Fruit fly (Drosophila melanogaster) whole organism, embryonic: ENCODE measurements around the gene Lgr3.

ENCODE experiments used
- CG12236 ChIP-seq: fragments of 200-800 bp; sonication (Bioruptor generic); optimal IDR thresholded peaks from 2 replicates; lab custom pipeline; 2016; ENCODE audit warnings: missing biosample characterization, missing genetic modification characterization
- CG14014 ChIP-seq: fragments of 200-800 bp; sonication (Bioruptor generic); IDR thresholded peaks from 2 replicates; pipeline ENCODE4 v1.3.6; 2022; ENCODE audit warnings: missing biosample characterization, missing genetic modification characterization
- CG2678 ChIP-seq: fragments of 200-800 bp; sonication (Bioruptor generic); optimal IDR thresholded peaks from 3 replicates; lab custom pipeline; 2019; ENCODE audit warnings: missing biosample characterization, mild to moderate bottlenecking, missing genetic modification characterization, moderate library complexity
- CG31224 ChIP-seq: fragments of 200-800 bp; sonication (Bioruptor generic); IDR thresholded peaks from 2 replicates; pipeline ENCODE4 v1.3.6; 2022; ENCODE audit warnings: missing biosample characterization, missing genetic modification characterization
- CG5180 ChIP-seq: fragments of 200-800 bp; sonication (Bioruptor generic); optimal IDR thresholded peaks from 3 replicates; lab custom pipeline; 2017; ENCODE audit warnings: missing biosample characterization, missing genetic modification characterization, mild to moderate bottlenecking, moderate library complexity, missing genetic modification reagents
- Poxn ChIP-seq: fragments of 200-800 bp; sonication (Bioruptor generic); IDR thresholded peaks from 2 replicates; pipeline ENCODE4 v1.3.6; 2022; ENCODE audit warnings: missing biosample characterization, missing genetic modification characterization
- Taf1 ChIP-seq: fragments of 200-800 bp; sonication (Bioruptor generic); IDR thresholded peaks from 2 replicates; pipeline ENCODE4 v1.3.6; 2022; ENCODE audit warnings: missing biosample characterization, missing genetic modification characterization
- schlank ChIP-seq: fragments of 200-800 bp; sonication (Bioruptor generic); optimal IDR thresholded peaks from 2 replicates; lab custom pipeline; 2018; ENCODE audit warnings: missing biosample characterization, mild to moderate bottlenecking, missing genetic modification characterization
- sisA ChIP-seq: fragments of 200-800 bp; sonication (Bioruptor generic); IDR thresholded peaks from 2 replicates; pipeline ENCODE4 v1.3.6; 2022; ENCODE audit warnings: missing biosample characterization, missing genetic modification characterization

Lgr3 gene

DNA sequence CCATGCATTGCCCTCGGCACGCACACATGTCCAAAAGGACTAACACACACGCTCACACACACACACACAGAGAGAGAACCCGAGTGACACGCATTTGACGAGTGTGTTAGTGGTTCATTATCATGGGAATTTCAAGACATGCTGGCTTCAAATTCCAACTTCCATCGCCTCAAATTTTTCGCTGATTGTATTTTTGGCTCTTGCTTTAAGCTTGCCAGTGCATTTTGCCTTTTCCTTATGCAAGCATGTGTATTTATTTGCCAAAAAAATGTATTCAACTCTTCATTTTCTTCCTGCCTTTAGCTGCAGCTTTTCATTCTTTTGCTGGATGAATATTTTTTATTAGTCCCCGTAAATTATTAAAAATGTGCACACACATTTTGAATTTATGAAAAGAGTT lies 58.2 kb downstream of the Lgr3 start:
- TF ChIP-seq CG2678 (no peak), Taf1 (no peak), CG5180 (GFP tag; lab: Kevin White, UChicago) (no peak), schlank (tag; lab: Kevin White, UChicago) (no peak), CG12236 (no peak), CG31224 (GFP tag; lab: Robert Waterston, UW) (no peak), Poxn (no peak), CG14014 (no peak), sisA (no peak)
